Fruit fly (Drosophila melanogaster): ENCODE results near the gene trc.
A peak's percentile ranks its signal among the peaks of the same experiment; 100 is the strongest.

Gene trc

dm6 chr3L:19790929-19791687 lies 43.0 kb downstream of the trc start (continued):
- peak; percentile 54 for TF ChIP-seq Atf3 (GFP tag; optimal IDR thresholded peaks at IDR 0.05)
- TF ChIP-seq sim (GFP tag; IDR thresholded peaks at IDR 0.05) = no peak
- TF ChIP-seq p53 (GFP tag; optimal IDR thresholded peaks at IDR 0.05) = peak; percentile 42
- TF ChIP-seq chn (GFP tag; optimal IDR thresholded peaks at IDR 0.05) = peak; percentile 63
- TF ChIP-seq CG4404 (GFP tag; IDR thresholded peaks at IDR 0.05) = peak; percentile 31; the same call in 1 of the 2 replicates
- TF ChIP-seq CG8281 (tag; optimal IDR thresholded peaks at IDR 0.05) = peak; percentile 24
- peak; percentile 12 for TF ChIP-seq BEAF-32 (GFP tag; optimal IDR thresholded peaks at IDR 0.05)
- peak; percentile 26 for TF ChIP-seq CG15696 (tag; optimal IDR thresholded peaks at IDR 0.05)
- no peak for TF ChIP-seq grn (GFP tag; optimal IDR thresholded peaks at IDR 0.05)
- peak; percentile 62 for TF ChIP-seq CG7786 (GFP tag; optimal IDR thresholded peaks at IDR 0.05)
- 0 out of 3 replicates have a peak, but pooled peaks have one; percentile 52 for TF ChIP-seq CG3726 (GFP tag; IDR thresholded peaks at IDR 0.05)
- TF ChIP-seq onecut (GFP tag; IDR thresholded peaks at IDR 0.05) = no peak
- peak; percentile 31 for TF ChIP-seq B-H2 (GFP tag; optimal IDR thresholded peaks at IDR 0.05)
- no peak for TF ChIP-seq da (GFP tag; optimal IDR thresholded peaks at IDR 0.05)
- TF ChIP-seq fu2 (GFP tag; optimal IDR thresholded peaks at IDR 0.05) = peak; percentile 58
- TF ChIP-seq CG13894 (tag; optimal IDR thresholded peaks at IDR 0.05) = peak; percentile 20
- TF ChIP-seq Hr51 (GFP tag; optimal IDR thresholded peaks at IDR 0.05) = peak; percentile 14 to 69
- peak; percentile 34 for TF ChIP-seq Sry-δ (GFP tag; optimal IDR thresholded peaks at IDR 0.05)
- no peak for TF ChIP-seq YL-1 (GFP tag; optimal IDR thresholded peaks at IDR 0.05)
- peak; percentile 81 for TF ChIP-seq CG13775 (GFP tag; optimal IDR thresholded peaks at IDR 0.05)
- peak; percentile 56 for TF ChIP-seq CG15011 (GFP tag; optimal IDR thresholded peaks at IDR 0.05)
- TF ChIP-seq Max (GFP tag; optimal IDR thresholded peaks at IDR 0.05) = peak; percentile 68
- peak; percentile 58 for TF ChIP-seq lab (GFP tag; optimal IDR thresholded peaks at IDR 0.05)
- peak; percentile 70 for TF ChIP-seq ind (GFP tag; optimal IDR thresholded peaks at IDR 0.05)
- peak; percentile 59 for TF ChIP-seq HHEX (GFP tag; optimal IDR thresholded peaks at IDR 0.05)
- TF ChIP-seq CG17802 (tag; optimal IDR thresholded peaks at IDR 0.05) = peak; percentile 33
- TF ChIP-seq danr (GFP tag; IDR thresholded peaks at IDR 0.05) = 0 out of 2 replicates have a peak, but pooled peaks have one; percentile 11
- TF ChIP-seq lmd (GFP tag; IDR thresholded peaks at IDR 0.05) = peak; percentile 69
- TF ChIP-seq D19B (GFP tag; optimal IDR thresholded peaks at IDR 0.05) = peak; percentile 74
- peak; percentile 80; the same call in 1 of the 4 replicates for TF ChIP-seq chinmo (GFP tag; IDR thresholded peaks at IDR 0.05; ENCODE audit: partially characterized antibody)
- TF ChIP-seq Sox102F (GFP tag; optimal IDR thresholded peaks at IDR 0.05) = peak; percentile 47
- peak; percentile 36; the same call in 1 of the 2 replicates for TF ChIP-seq Drgx (GFP tag; IDR thresholded peaks at IDR 0.05)
- TF ChIP-seq CG1603 (tag; optimal IDR thresholded peaks at IDR 0.05) = peak; percentile 15
- TF ChIP-seq Dad (GFP tag; optimal IDR thresholded peaks at IDR 0.05) = peak; percentile 26
- peak in 1 of 3 experiments; percentile 74 for TF ChIP-seq lola (GFP tag; optimal IDR thresholded peaks at IDR 0.05)
- no peak for TF ChIP-seq CG1529 (GFP tag; optimal IDR thresholded peaks at IDR 0.05)
- peak; percentile 79 for TF ChIP-seq CG7839 (tag; optimal IDR thresholded peaks at IDR 0.05)
- peak; percentile 37 for TF ChIP-seq CG15269 (tag; optimal IDR thresholded peaks at IDR 0.05)
- TF ChIP-seq knrl (GFP tag; IDR thresholded peaks at IDR 0.05; ENCODE audit: partially characterized antibody) = no peak
- peak; percentile 34 for TF ChIP-seq Blimp-1 (GFP tag; optimal IDR thresholded peaks at IDR 0.05)
- TF ChIP-seq wor (GFP tag; IDR thresholded peaks at IDR 0.05) = 0 out of 2 replicates have a peak, but pooled peaks have one; percentile 24
- TF ChIP-seq crp (GFP tag; optimal IDR thresholded peaks at IDR 0.05) = peak in 1 of 2 experiments; percentile 17
- TF ChIP-seq peb (GFP tag; IDR thresholded peaks at IDR 0.05) = no peak
- TF ChIP-seq CG10267 (tag; optimal IDR thresholded peaks at IDR 0.05) = peak; percentile 61
- peak; percentile 46; the same call in 1 of the 2 replicates for TF ChIP-seq Xrp1 (GFP tag; IDR thresholded peaks at IDR 0.05)
- TF ChIP-seq al (GFP tag; IDR thresholded peaks at IDR 0.05) = peak; percentile 10; the same call in 1 of the 2 replicates
- no peak for TF ChIP-seq dati (GFP tag; IDR thresholded peaks at IDR 0.05)
